Fruit fly (Drosophila melanogaster) whole organism, adult: ENCODE results near the gene CG6409.

Source experiments
- CG11617 ChIP-seq: fragments of 200-800 bp; sonication (Bioruptor generic); optimal IDR thresholded peaks from 2 replicates; lab custom pipeline; 2017; ENCODE audit warnings: mild to moderate bottlenecking, missing biosample characterization, missing genetic modification reagents, missing genetic modification characterization
- CG12768 ChIP-seq: fragments of 200-800 bp; sonication (Bioruptor generic); optimal IDR thresholded peaks from 2 replicates; lab custom pipeline; 2017; ENCODE audit warnings: missing biosample characterization, missing genetic modification characterization, mild to moderate bottlenecking, moderate library complexity, missing genetic modification reagents
- CG14711 ChIP-seq: fragments of 200-800 bp; sonication (Bioruptor generic); optimal IDR thresholded peaks from 2 replicates; lab custom pipeline; 2018; ENCODE audit warnings: missing biosample characterization, mild to moderate bottlenecking, missing genetic modification characterization, moderate library complexity
- CG1620 ChIP-seq: fragments of 200-800 bp; sonication (Bioruptor generic); optimal IDR thresholded peaks from 2 replicates; lab custom pipeline; 2016; ENCODE audit warnings: missing biosample characterization, missing genetic modification characterization
- CG33017 ChIP-seq: fragments of 200-800 bp; sonication (Bioruptor generic); optimal IDR thresholded peaks from 2 replicates; lab custom pipeline; 2018; ENCODE audit warnings: missing biosample characterization, mild to moderate bottlenecking, missing genetic modification characterization, moderate library complexity
- CG5204 ChIP-seq: fragments of 200-800 bp; sonication (Bioruptor generic); optimal IDR thresholded peaks from 2 replicates; lab custom pipeline; 2016; ENCODE audit warnings: missing biosample characterization, missing genetic modification characterization
- CG7101 ChIP-seq: fragments of 200-800 bp; sonication (Bioruptor generic); optimal IDR thresholded peaks from 2 replicates; lab custom pipeline; 2018; ENCODE audit warnings: missing biosample characterization, mild to moderate bottlenecking, missing genetic modification characterization, moderate library complexity
- Clk ChIP-seq: fragments of 200-800 bp; sonication (Bioruptor generic); optimal IDR thresholded peaks from 2 replicates; lab custom pipeline; 2017; ENCODE audit warnings: missing biosample characterization, missing genetic modification characterization
- Mnt ChIP-seq: fragments of 200-800 bp; sonication (Bioruptor generic); optimal IDR thresholded peaks from 2 replicates; lab custom pipeline; 2016; ENCODE audit warnings: missing biosample characterization, mild to moderate bottlenecking, missing genetic modification characterization
- cic ChIP-seq: fragments of 200-800 bp; sonication (Bioruptor generic); optimal IDR thresholded peaks from 2 replicates; lab custom pipeline; 2017; ENCODE audit warnings: missing biosample characterization, mild to moderate bottlenecking, missing genetic modification characterization, moderate library complexity
- cnc ChIP-seq, 2 experiments: fragments of >200 bp; optimal IDR thresholded peaks; 2 replicates each; lab custom pipeline; 2017
- kay ChIP-seq: fragments of 200-800 bp; sonication (Bioruptor generic); peaks from one replicate; lab custom pipeline; 2016; ENCODE audit warnings: missing biosample characterization, missing genetic modification characterization, borderline replicate concordance
- ovo ChIP-seq: fragments of 200-800 bp; sonication (Bioruptor generic); optimal IDR thresholded peaks from 2 replicates; lab custom pipeline; 2016; ENCODE audit warnings: missing biosample characterization, missing genetic modification characterization
- pad ChIP-seq: fragments of 200-800 bp; sonication (Bioruptor generic); optimal IDR thresholded peaks from 3 replicates; lab custom pipeline; 2017; ENCODE audit warnings: missing biosample characterization, missing genetic modification characterization, mild to moderate bottlenecking, moderate library complexity, missing genetic modification reagents

- TF ChIP-seq CG14711 (tag; lab: Kevin White, UChicago): no peak
- TF ChIP-seq CG12768 (GFP tag; lab: Kevin White, UChicago): no peak
- no peak for TF ChIP-seq CG5204 (GFP tag; lab: Kevin White, UChicago)
- TF ChIP-seq CG7101 (tag; lab: Kevin White, UChicago): no peak
- TF ChIP-seq CG11617 (GFP tag; lab: Kevin White, UChicago): no peak
- no peak for TF ChIP-seq cnc (optimal IDR thresholded peaks at IDR 0.05; lab: Kevin White, UChicago)
- no peak for TF ChIP-seq Clk (GFP tag; lab: Kevin White, UChicago)
- no peak for TF ChIP-seq pad (GFP tag; lab: Kevin White, UChicago)
- no peak for TF ChIP-seq kay (GFP tag; lab: Kevin White, UChicago)
- TF ChIP-seq ovo (GFP tag; lab: Kevin White, UChicago): no peak
- no peak for TF ChIP-seq CG1620 (GFP tag; lab: Kevin White, UChicago)
- no peak for TF ChIP-seq CG33017 (tag; lab: Kevin White, UChicago)
- no peak for TF ChIP-seq cic (GFP tag; lab: Kevin White, UChicago)
- TF ChIP-seq Mnt (GFP tag; lab: Kevin White, UChicago): no peak
Measured at dm6 chr3L:10853618-10854017, 28.6 kb downstream of the CG6409 start.
